Fruit fly (Drosophila melanogaster): ENCODE measurements around the gene CG32259.

- TF ChIP-seq pad (GFP tag; optimal IDR thresholded peaks at IDR 0.05) (peak; percentile 73), CG11617 (GFP tag; optimal IDR thresholded peaks at IDR 0.05) (no peak), toe (GFP tag; optimal IDR thresholded peaks at IDR 0.05) (no peak), Mnt (GFP tag; optimal IDR thresholded peaks at IDR 0.05) (no peak), CG14711 (tag; optimal IDR thresholded peaks at IDR 0.05) (no peak), ovo (GFP tag; optimal IDR thresholded peaks at IDR 0.05) (no peak), CG5204 (GFP tag; optimal IDR thresholded peaks at IDR 0.05) (no peak), kay (GFP tag; ENCODE audit: borderline replicate concordance) (no peak), bab1 (GFP tag; optimal IDR thresholded peaks at IDR 0.05) (peak; percentile 47), Crg-1 (GFP tag; optimal IDR thresholded peaks at IDR 0.05) (no peak)
Measured at dm6 chr3L:4061921-4062474, 7.2 kb upstream of the CG32259 start, which contains the start of gene dib.

All from whole organism, adult.